Worm (Caenorhabditis elegans) whole organism, L1 larva: ENCODE measurements around the gene ets-5.

Experiments
- ceh-82 ChIP-seq, 3 experiments: fragments of 150-350 bp in 1 of 3; sonication (generic microtip) in 2 of 3; optimal IDR thresholded peaks; 2 replicates each; lab custom pipeline; 2014 to 2017; ENCODE audit warnings: missing biosample characterization in 3 of 3, missing genetic modification characterization in 3 of 3
- ceh-90 ChIP-seq: sonication (generic microtip); optimal IDR thresholded peaks from 2 replicates; lab custom pipeline; 2016; ENCODE audit warnings: missing genetic modification characterization, missing compliant biosample characterization
- dsc-1 ChIP-seq: sonication (generic microtip); optimal IDR thresholded peaks from 2 replicates; lab custom pipeline; 2016; ENCODE audit warnings: mild to moderate bottlenecking, missing genetic modification characterization, missing compliant biosample characterization
- fkh-10 ChIP-seq: sonication (generic microtip); optimal IDR thresholded peaks from 2 replicates; lab custom pipeline; 2017; ENCODE audit warnings: missing biosample characterization, missing genetic modification reagents, missing genetic modification characterization
- fos-1 ChIP-seq: fragments of 150-350 bp; optimal IDR thresholded peaks from 2 replicates; lab custom pipeline; 2014; ENCODE audit warnings: missing biosample characterization, missing genetic modification characterization
- lin-15B ChIP-seq: fragments of 150-350 bp; sonication (generic microtip); optimal IDR thresholded peaks from 3 replicates; lab custom pipeline; 2014; ENCODE audit warnings: missing biosample characterization, missing genetic modification characterization
- mef-2 ChIP-seq: fragments of 150-350 bp; optimal IDR thresholded peaks from 2 replicates; lab custom pipeline; 2014; ENCODE audit warnings: missing biosample characterization, missing genetic modification characterization
- nhr-11 ChIP-seq: fragments of 150-350 bp; optimal IDR thresholded peaks from 2 replicates; lab custom pipeline; 2014; ENCODE audit warnings: missing biosample characterization, missing genetic modification characterization
- nhr-19 ChIP-seq: fragments of 200-800 bp; sonication (Bioruptor generic); conservative IDR thresholded peaks from 2 replicates; pipeline ENCODE4 v1.3.6; 2022; ENCODE audit warnings: missing genetic modification characterization, missing compliant biosample characterization
- nhr-237 ChIP-seq: fragments of 150-350 bp; optimal IDR thresholded peaks from 2 replicates; lab custom pipeline; 2014; ENCODE audit warnings: missing biosample characterization, missing genetic modification characterization
- zag-1 ChIP-seq: fragments of 150-350 bp; optimal IDR thresholded peaks from 2 replicates; lab custom pipeline; 2014; ENCODE audit warnings: missing biosample characterization, missing genetic modification characterization

DNA sequence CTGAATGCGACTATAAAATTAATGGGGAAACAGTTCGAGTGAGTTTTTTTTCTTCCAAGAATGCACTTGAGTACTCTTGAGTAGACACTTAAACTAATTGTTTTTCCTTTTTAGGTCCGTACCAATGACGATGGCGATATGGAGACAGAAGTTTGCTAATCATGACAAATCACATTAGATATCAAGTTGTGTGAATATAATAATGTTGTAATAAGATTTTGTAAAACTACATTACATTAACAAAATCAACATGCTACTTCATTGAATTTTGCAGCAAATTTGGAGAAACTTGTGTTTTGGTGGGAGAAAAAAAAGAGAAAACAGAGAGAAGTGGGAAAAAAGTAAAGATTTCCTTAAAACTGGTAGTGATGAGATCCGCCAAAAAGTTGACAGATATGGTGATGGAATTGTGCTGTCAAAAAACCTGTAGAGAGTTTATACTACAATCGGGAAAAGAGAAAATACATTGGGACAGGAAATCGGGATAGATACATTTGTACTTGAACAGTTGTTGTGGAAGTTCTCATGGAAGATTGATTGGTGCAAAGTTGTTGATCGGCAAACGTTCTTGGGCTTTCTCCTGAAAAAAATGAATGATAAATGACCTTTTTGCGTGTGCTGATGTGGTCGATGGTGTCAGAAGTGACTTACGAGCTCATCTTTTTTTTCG, 56.3 kb downstream of the ets-5 start:
- TF ChIP-seq lin-15B (tag; lab: Kevin White, UChicago) (no peak), fos-1 (no peak), dsc-1 (no peak), nhr-237 (tag; lab: Kevin White, UChicago) (no peak), zag-1 (tag; lab: Kevin White, UChicago) (no peak), mef-2 (no peak), nhr-11 (tag; lab: Kevin White, UChicago) (no peak), nhr-19 (GFP tag; lab: Robert Waterston, UW) (no peak), ceh-82 (tag; optimal IDR thresholded peaks at IDR 0.05; lab: Kevin White, UChicago) (no peak), ceh-90 (no peak), fkh-10 (GFP tag; lab: Kevin White, UChicago) (peak; percentile 20)
